Worm (Caenorhabditis elegans): ENCODE data around the gene ttr-51.

DNA sequence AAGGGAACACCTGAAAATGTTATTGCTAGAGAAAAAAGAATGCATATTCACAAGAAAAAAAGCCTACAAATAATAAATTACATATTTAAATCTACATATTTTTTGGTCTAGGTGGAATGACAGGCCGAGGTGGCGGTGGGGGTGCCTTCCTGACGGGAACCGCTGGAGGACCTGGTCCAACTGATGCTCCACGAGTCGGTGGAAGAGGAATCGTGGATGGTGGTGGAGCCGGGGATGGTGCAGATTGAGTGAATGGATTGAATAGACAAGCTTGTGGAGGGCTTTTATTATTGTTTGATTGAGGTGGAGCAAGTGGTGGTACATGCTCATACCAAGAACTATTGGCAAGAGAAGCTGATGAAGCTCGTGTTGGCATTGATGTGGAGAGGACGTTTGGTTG, 9.7 kb upstream of the ttr-51 start:
- TF ChIP-seq pat-9 (tag; optimal IDR thresholded peaks at IDR 0.05) (no peak), hlh-6 (tag; optimal IDR thresholded peaks at IDR 0.05) (no peak), unc-42 (tag; optimal IDR thresholded peaks at IDR 0.05) (no peak), ceh-24 (tag; optimal IDR thresholded peaks at IDR 0.05) (no peak), pax-1 (tag; optimal IDR thresholded peaks at IDR 0.05) (no peak), ama-1 (optimal IDR thresholded peaks at IDR 0.05) (no peak)
